Worm (Caenorhabditis elegans) whole organism, mixed stage, embryonic: ENCODE results near the gene Y17G9B.4.

Experiments used
- lsy-2 ChIP-seq: fragments of 150-350 bp; optimal IDR thresholded peaks from 2 replicates; lab custom pipeline; 2014; ENCODE audit warnings: missing biosample characterization, missing genetic modification characterization
- nhr-237 ChIP-seq: fragments of 150-350 bp; optimal IDR thresholded peaks from 2 replicates; lab custom pipeline; 2014; ENCODE audit warnings: missing biosample characterization, missing genetic modification characterization
- pha-4 ChIP-seq: fragments of 150-350 bp; optimal IDR thresholded peaks from 2 replicates; lab custom pipeline; 2018; ENCODE audit warnings: missing biosample characterization, missing genetic modification reagents, missing genetic modification characterization
- snpc-4 ChIP-seq: fragments of 150-350 bp; optimal IDR thresholded peaks from 2 replicates; lab custom pipeline; 2014; ENCODE audit warnings: missing biosample characterization, missing genetic modification characterization
- sptf-1 ChIP-seq: sonication (generic microtip); optimal IDR thresholded peaks from 2 replicates; lab custom pipeline; 2017; ENCODE audit warnings: mild to moderate bottlenecking, missing genetic modification characterization, moderate library complexity, missing compliant biosample characterization
- unc-62 ChIP-seq: fragments of 150-350 bp; optimal IDR thresholded peaks from 2 replicates; lab custom pipeline; 2014; ENCODE audit warnings: missing biosample characterization, missing genetic modification reagents, missing genetic modification characterization

DNA sequence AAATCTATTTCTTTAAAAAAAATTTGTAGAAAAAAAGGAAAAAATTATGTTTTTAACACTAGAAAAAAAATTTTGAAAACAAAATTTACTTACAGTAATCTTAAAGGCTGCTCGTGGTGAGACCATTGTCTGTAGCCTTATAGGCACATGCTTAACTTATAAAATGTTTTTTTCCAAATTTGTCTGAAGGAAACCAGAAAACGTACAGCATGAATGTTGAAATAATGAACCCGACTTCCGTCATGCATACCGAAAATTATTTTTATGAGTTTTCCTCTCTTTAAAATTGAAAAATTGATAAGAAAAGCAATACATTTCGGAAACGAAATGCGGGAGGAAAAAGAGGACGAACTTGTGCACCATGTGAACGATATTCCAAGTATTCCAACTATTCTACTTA, 19.9 kb downstream of the Y17G9B.4 start, which contains the start of gene R11E3.2:
- TF ChIP-seq unc-62 (GFP tag; lab: Kevin White, UChicago) = no peak
- no peak for TF ChIP-seq nhr-237 (tag; lab: Kevin White, UChicago)
- no peak for TF ChIP-seq lsy-2 (tag; lab: Kevin White, UChicago)
- no peak for TF ChIP-seq sptf-1 (tag; lab: Kevin White, UChicago)
- TF ChIP-seq snpc-4 = no peak
- TF ChIP-seq pha-4 (tag; lab: Kevin White, UChicago) = no peak
